Worm (Caenorhabditis elegans): Measurements from ENCODE around the gene W02A2.5.

Gene W02A2.5

ce11 chrIV:13297746-13298145 lies 44.9 kb upstream of the W02A2.5 start, which contains the start of the genes Y67H2A.2 and micu-1 (continued):
- TF ChIP-seq ztf-7 (tag; optimal IDR thresholded peaks at IDR 0.05) (peak; percentile 85), ztf-11 (tag; optimal IDR thresholded peaks at IDR 0.05) (no peak), nhr-28 (tag; optimal IDR thresholded peaks at IDR 0.05) (peak; percentile 23), mdt-29 (GFP tag; IDR thresholded peaks at IDR 0.05) (no peak), daf-12 (tag; optimal IDR thresholded peaks at IDR 0.05) (no peak), T26A8.4 (GFP tag; IDR thresholded peaks at IDR 0.05) (no peak), nhr-111 (GFP tag; optimal IDR thresholded peaks at IDR 0.05) (no peak), pha-4 (GFP tag; IDR thresholded peaks at IDR 0.05) (no peak), pha-4 (tag; optimal IDR thresholded peaks at IDR 0.05) (no peak), hlh-30 (tag; optimal IDR thresholded peaks at IDR 0.05; ENCODE audit: insufficient read depth) (peak; percentile 45), rbr-2 (tag; optimal IDR thresholded peaks at IDR 0.05) (peak; percentile 60), lsy-2 (tag; optimal IDR thresholded peaks at IDR 0.05) (peak; percentile 38 to 73), F37D6.2 (tag; optimal IDR thresholded peaks at IDR 0.05) (peak; percentile 5), zfp-2 (tag; optimal IDR thresholded peaks at IDR 0.05) (no peak), F10B5.3 (tag; optimal IDR thresholded peaks at IDR 0.05) (no peak), mxl-2 (GFP tag; conservative IDR thresholded peaks at IDR 0.05) (no peak), attf-4 (tag; optimal IDR thresholded peaks at IDR 0.05) (no peak), R02D3.7 (tag; optimal IDR thresholded peaks at IDR 0.05) (no peak), fos-1 (tag; optimal IDR thresholded peaks at IDR 0.05) (no peak), mdl-1 (tag; optimal IDR thresholded peaks at IDR 0.05) (no peak), lin-13 (GFP tag; optimal IDR thresholded peaks at IDR 0.05) (peak; percentile 0), F44E2.7 (GFP tag; IDR thresholded peaks at IDR 0.05) (no peak), nhr-41 (GFP tag; IDR thresholded peaks at IDR 0.05) (no peak), mxl-3 (GFP tag; optimal IDR thresholded peaks at IDR 0.05) (peak; percentile 38), unc-62 (GFP tag; optimal IDR thresholded peaks at IDR 0.05 in 1 of 2) (no peak), unc-62 (tag; optimal IDR thresholded peaks at IDR 0.05) (no peak), unc-130 (GFP tag; optimal IDR thresholded peaks at IDR 0.05) (peak; percentile 11), zfp-3 (GFP tag; conservative IDR thresholded peaks at IDR 0.05) (peak; percentile 25; the same call in 1 of the 2 replicates), vab-7 (GFP tag; IDR thresholded peaks at IDR 0.05) (no peak), zip-2 (tag; optimal IDR thresholded peaks at IDR 0.05) (no peak), mes-2 (tag; optimal IDR thresholded peaks at IDR 0.05; ENCODE audit: poor library complexity, severe bottlenecking) (peak; percentile 83), cey-2 (tag; optimal IDR thresholded peaks at IDR 0.05; ENCODE audit: borderline replicate concordance, insufficient read depth) (no peak), lin-38 (GFP tag; IDR thresholded peaks at IDR 0.05) (peak; percentile 99), tag-97 (GFP tag; IDR thresholded peaks at IDR 0.05) (no peak), nhr-48 (tag; optimal IDR thresholded peaks at IDR 0.05) (peak; percentile 16), zip-11 (GFP tag; IDR thresholded peaks at IDR 0.05) (no peak), nhr-77 (tag; optimal IDR thresholded peaks at IDR 0.05) (peak; percentile 18), spr-3 (GFP tag; optimal IDR thresholded peaks at IDR 0.05) (peak; percentile 41), Y105C5A.15 (GFP tag; IDR thresholded peaks at IDR 0.05) (no peak), spr-1 (tag; optimal IDR thresholded peaks at IDR 0.05) (no peak), snpc-1.2 (GFP tag; IDR thresholded peaks at IDR 0.05) (no peak), ces-1 (GFP tag; optimal IDR thresholded peaks at IDR 0.05) (peak; percentile 24), sdz-12 (GFP tag; optimal IDR thresholded peaks at IDR 0.05) (no peak), madf-9 (GFP tag; conservative IDR thresholded peaks at IDR 0.05) (no peak), ctbp-1 (GFP tag; IDR thresholded peaks at IDR 0.05) (0 out of 2 replicates have a peak, but pooled peaks have one; percentile 42), hmg-1.1 (GFP tag; IDR thresholded peaks at IDR 0.05) (peak; percentile 70), pqm-1 (tag; optimal IDR thresholded peaks at IDR 0.05) (no peak), set-16 (GFP tag; IDR thresholded peaks at IDR 0.05) (no peak), F26F4.8 (GFP tag; conservative IDR thresholded peaks at IDR 0.05) (no peak), egl-27 (tag; optimal IDR thresholded peaks at IDR 0.05) (no peak), lin-1 (GFP tag; IDR thresholded peaks at IDR 0.05) (no peak), ceh-44 (GFP tag; IDR thresholded peaks at IDR 0.05) (0 out of 2 replicates have a peak, but pooled peaks have one; percentile 42)

All from whole organism, L4 larva.